Fruit fly (Drosophila melanogaster): ENCODE data around the gene CG14837.

The CG14837 gene

DNA sequence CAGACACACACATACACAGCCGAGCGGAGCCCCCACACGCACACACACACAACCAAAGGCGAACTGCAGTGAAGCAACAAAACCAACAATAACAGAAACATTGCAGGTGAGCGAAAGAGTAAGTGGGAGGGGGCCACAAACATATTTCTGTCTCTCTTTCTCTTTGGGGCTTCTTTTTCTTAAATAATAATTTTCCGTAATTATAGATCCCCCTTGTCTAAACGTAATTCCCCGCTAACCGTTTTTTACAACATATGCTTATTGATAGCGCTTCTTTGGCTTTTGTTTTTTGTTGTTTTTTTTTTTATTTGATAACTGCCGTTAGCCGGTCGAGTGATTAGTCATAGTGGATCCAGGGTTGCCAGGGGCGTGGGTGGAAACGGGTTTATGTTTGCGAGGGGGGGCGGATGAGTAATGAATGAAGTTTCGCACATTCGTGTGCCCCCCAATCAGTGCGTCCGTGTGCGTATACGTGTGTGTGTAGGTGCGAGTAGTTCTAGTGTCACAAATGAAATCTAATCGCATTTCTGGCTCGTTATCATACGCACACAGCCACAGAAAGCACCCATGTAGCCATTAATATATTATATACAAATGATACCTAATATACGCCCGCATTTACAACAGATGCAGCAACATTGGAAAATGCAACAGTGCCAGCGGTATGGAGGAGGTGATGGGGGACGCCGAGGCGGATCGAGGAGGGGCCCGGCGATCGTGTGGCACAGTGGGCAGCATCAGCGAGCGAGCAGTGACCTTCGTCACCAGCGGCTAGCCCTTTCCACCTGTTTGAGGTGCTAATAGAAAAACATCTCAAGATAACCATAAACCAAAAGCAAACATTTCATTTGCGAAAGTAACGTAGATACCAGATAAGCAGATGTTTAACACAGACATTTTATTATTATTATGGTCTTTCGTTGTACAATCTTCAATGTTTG lies 30.5 kb downstream of the CG14837 start (continued):
- TF ChIP-seq CG34406 (GFP tag; optimal IDR thresholded peaks at IDR 0.05): peak; percentile 7
- TF ChIP-seq CG3032 (tag; optimal IDR thresholded peaks at IDR 0.05): no peak
- TF ChIP-seq Blimp-1 (GFP tag; optimal IDR thresholded peaks at IDR 0.05): no peak
- 0 out of 2 replicates have a peak, but pooled peaks have one; percentile 26 for TF ChIP-seq CG11294 (GFP tag; IDR thresholded peaks at IDR 0.05)
- TF ChIP-seq lz (GFP tag; optimal IDR thresholded peaks at IDR 0.05): peak; percentile 39
- peak; percentile 67 for TF ChIP-seq vri (GFP tag; optimal IDR thresholded peaks at IDR 0.05)
- TF ChIP-seq cyc (GFP tag; optimal IDR thresholded peaks at IDR 0.05): peak; percentile 25
- TF ChIP-seq fd59A (GFP tag; optimal IDR thresholded peaks at IDR 0.05): no peak
- peak; percentile 61 for TF ChIP-seq Hr4 (GFP tag; optimal IDR thresholded peaks at IDR 0.05)
- TF ChIP-seq CG3919 (GFP tag; optimal IDR thresholded peaks at IDR 0.05): peak; percentile 5
- peak; percentile 24 for TF ChIP-seq CG4318 (GFP tag; optimal IDR thresholded peaks at IDR 0.05)
- TF ChIP-seq dac (GFP tag; optimal IDR thresholded peaks at IDR 0.05): peak; percentile 11
- TF ChIP-seq Ets21C (GFP tag; optimal IDR thresholded peaks at IDR 0.05): peak; percentile 29
- peak; percentile 53 for TF ChIP-seq CG31627 (GFP tag; optimal IDR thresholded peaks at IDR 0.05)

DNA sequence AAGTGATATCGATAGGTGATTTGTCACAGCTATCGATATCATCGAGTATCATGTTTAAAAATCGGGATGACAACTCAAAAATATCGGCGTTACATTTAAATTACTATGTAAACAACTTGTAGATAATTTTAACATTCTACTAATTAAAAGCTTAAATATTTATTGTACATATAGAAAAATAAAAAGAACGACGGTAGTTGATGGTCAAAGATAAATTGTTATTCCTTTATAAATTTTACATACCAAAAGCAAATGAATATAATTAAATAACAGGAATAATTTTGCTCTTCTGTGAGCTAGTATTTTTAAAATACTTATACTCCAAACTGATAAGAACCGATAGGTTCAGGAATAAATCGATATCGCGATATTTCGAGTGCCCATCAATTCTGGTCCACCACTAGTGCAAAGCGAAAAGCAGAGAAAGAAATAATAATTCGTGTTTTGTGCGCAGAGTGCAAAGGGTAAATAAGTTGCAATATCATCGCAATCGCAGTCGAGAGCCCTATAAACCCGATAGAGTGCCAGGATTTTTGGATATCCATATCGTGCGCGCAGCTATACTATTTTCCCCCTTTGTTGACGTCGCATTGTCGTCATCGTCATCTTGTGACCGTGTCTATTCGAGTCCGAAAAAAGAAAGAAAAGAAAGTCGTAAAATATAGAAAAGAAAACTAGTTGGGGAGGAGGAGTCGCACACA lies 31.3 kb downstream of the CG14837 start, which contains the start of gene lqf:
lqf (plus strand) TSS at position 401 of the 701 bp plus-strand sequence.
- TF ChIP-seq CG11762 (GFP tag; optimal IDR thresholded peaks at IDR 0.05; ENCODE audit: insufficient read depth) (no peak), Lpt (GFP tag; optimal IDR thresholded peaks at IDR 0.05) (no peak), CG3919 (GFP tag; optimal IDR thresholded peaks at IDR 0.05) (peak; percentile 40), eg (GFP tag; IDR thresholded peaks at IDR 0.05) (no peak), OdsH (GFP tag; optimal IDR thresholded peaks at IDR 0.05) (no peak), CG10631 (GFP tag; optimal IDR thresholded peaks at IDR 0.05) (peak; percentile 49), net (GFP tag; optimal IDR thresholded peaks at IDR 0.05) (no peak), dsx (GFP tag; optimal IDR thresholded peaks at IDR 0.05; ENCODE audit: poor library complexity, severe bottlenecking) (peak; percentile 30), fd85E (GFP tag; optimal IDR thresholded peaks at IDR 0.05) (peak; percentile 36), CG3032 (tag; optimal IDR thresholded peaks at IDR 0.05) (peak; percentile 26), Sox14 (GFP tag; optimal IDR thresholded peaks at IDR 0.05) (no peak), CG8632 (GFP tag; optimal IDR thresholded peaks at IDR 0.05) (no peak), Ets21C (GFP tag; optimal IDR thresholded peaks at IDR 0.05) (no peak), Sox102F (GFP tag; optimal IDR thresholded peaks at IDR 0.05) (no peak), Ets96B (tag; optimal IDR thresholded peaks at IDR 0.05) (no peak), Eip78C (GFP tag) (peak; percentile 62), fkh (GFP tag; optimal IDR thresholded peaks at IDR 0.05) (peak; percentile 80), CG6854 (GFP tag; optimal IDR thresholded peaks at IDR 0.05) (peak; percentile 28), CG7368 (GFP tag; optimal IDR thresholded peaks at IDR 0.05) (no peak), Met (GFP tag; optimal IDR thresholded peaks at IDR 0.05) (no peak), Hr39 (GFP tag; optimal IDR thresholded peaks at IDR 0.05) (no peak), CG9139 (GFP tag; optimal IDR thresholded peaks at IDR 0.05) (peak; percentile 24), CG10669 (GFP tag; optimal IDR thresholded peaks at IDR 0.05) (no peak), esn (GFP tag; optimal IDR thresholded peaks at IDR 0.05) (peak; percentile 27), CG32006 (GFP tag; optimal IDR thresholded peaks at IDR 0.05) (no peak), vri (GFP tag; optimal IDR thresholded peaks at IDR 0.05) (no peak), Smox (GFP tag; optimal IDR thresholded peaks at IDR 0.05) (peak; percentile 32), CG8319 (GFP tag; optimal IDR thresholded peaks at IDR 0.05) (no peak), pdm3 (GFP tag; optimal IDR thresholded peaks at IDR 0.05) (no peak), svp (GFP tag) (peak; percentile 81), CG8119 (GFP tag; IDR thresholded peaks at IDR 0.05) (peak; percentile 41; the same call in 2 of the 3 replicates), CG34406 (GFP tag; optimal IDR thresholded peaks at IDR 0.05) (no peak), ss (GFP tag; optimal IDR thresholded peaks at IDR 0.05) (peak in 1 of 2 experiments; percentile 29), salr (GFP tag; optimal IDR thresholded peaks at IDR 0.05) (no peak), CG6276 (GFP tag; optimal IDR thresholded peaks at IDR 0.05) (peak; percentile 35), CG16779 (tag; optimal IDR thresholded peaks at IDR 0.05) (no peak), CG15336 (GFP tag; IDR thresholded peaks at IDR 0.05) (0 out of 2 replicates have a peak, but pooled peaks have one; percentile 27)

All from whole organism, prepupa.